Worm (Caenorhabditis elegans) whole organism, young adult: ENCODE data around the gene cpr-2.

Experiments
- B0261.1 ChIP-seq: sonication (generic microtip); optimal IDR thresholded peaks from 2 replicates; lab custom pipeline; 2016; ENCODE audit warnings: mild to moderate bottlenecking, missing genetic modification characterization, moderate library complexity, missing compliant biosample characterization
- B0336.3 ChIP-seq: fragments of 200-800 bp; sonication (Bioruptor generic); IDR thresholded peaks from 2 replicates; pipeline ENCODE4 v1.3.6; 2022; ENCODE audit warnings: missing genetic modification characterization, missing compliant biosample characterization
- C06A6.2 ChIP-seq: fragments of 200-800 bp; sonication (Bioruptor generic); conservative IDR thresholded peaks from 2 replicates; pipeline ENCODE4 v1.3.6; 2022; ENCODE audit warnings: missing genetic modification characterization, missing compliant biosample characterization
- C17E4.6 ChIP-seq: fragments of 200-800 bp; sonication (Bioruptor generic); IDR thresholded peaks from 2 replicates; pipeline ENCODE4 v1.3.6; 2022; ENCODE audit warnings: missing genetic modification reagents, missing genetic modification characterization, missing compliant biosample characterization
- F23B12.7 ChIP-seq: sonication (generic microtip); optimal IDR thresholded peaks from 2 replicates; lab custom pipeline; 2017; ENCODE audit warnings: missing genetic modification characterization, mild to moderate bottlenecking, missing compliant biosample characterization, antibody characterized with exemption, moderate library complexity; ENCODE audit not compliant: insufficient read depth
- F39B2.1 ChIP-seq: fragments of 200-800 bp; sonication (Bioruptor generic); IDR thresholded peaks from 2 replicates; pipeline ENCODE4 v1.3.6; 2022; ENCODE audit warnings: missing genetic modification reagents, missing genetic modification characterization, missing compliant biosample characterization
- K11D2.4 ChIP-seq: fragments of 200-800 bp; sonication (Bioruptor generic); IDR thresholded peaks from 2 replicates; pipeline ENCODE4 v1.3.6; 2022; ENCODE audit warnings: missing genetic modification reagents, missing genetic modification characterization, missing compliant biosample characterization
- K12H6.12 ChIP-seq: fragments of 200-800 bp; sonication (Bioruptor generic); optimal IDR thresholded peaks from 2 replicates; lab custom pipeline; 2018; ENCODE audit warnings: mild to moderate bottlenecking, missing genetic modification characterization, missing compliant biosample characterization
- Y53G8AR.9 ChIP-seq: fragments of 200-800 bp; sonication (Bioruptor generic); conservative IDR thresholded peaks from 2 replicates; pipeline ENCODE4 v1.3.6; 2022; ENCODE audit warnings: missing genetic modification reagents, missing genetic modification characterization, missing compliant biosample characterization
- ZK185.1 ChIP-seq: sonication (generic microtip); optimal IDR thresholded peaks from 2 replicates; lab custom pipeline; 2016; ENCODE audit warnings: mild to moderate bottlenecking, missing genetic modification characterization, missing compliant biosample characterization; ENCODE audit not compliant: poor library complexity, severe bottlenecking
- aptf-3 ChIP-seq: fragments of 200-800 bp; sonication (Bioruptor generic); IDR thresholded peaks from 2 replicates; pipeline ENCODE4 v1.3.6; 2022; ENCODE audit warnings: missing genetic modification characterization, missing compliant biosample characterization
- bed-1 ChIP-seq: fragments of 200-800 bp; sonication (Bioruptor generic); IDR thresholded peaks from 2 replicates; pipeline ENCODE4 v1.3.6; 2022; ENCODE audit warnings: missing genetic modification reagents, missing genetic modification characterization, missing compliant biosample characterization
- ccch-3 ChIP-seq: fragments of 200-800 bp; sonication (Bioruptor generic); optimal IDR thresholded peaks from 2 replicates; lab custom pipeline; 2018; ENCODE audit warnings: mild to moderate bottlenecking, missing genetic modification characterization, missing compliant biosample characterization
- ceh-27 ChIP-seq: fragments of 200-800 bp; sonication (Bioruptor generic); optimal IDR thresholded peaks from 2 replicates; lab custom pipeline; 2018; ENCODE audit warnings: mild to moderate bottlenecking, missing genetic modification characterization, moderate library complexity, missing compliant biosample characterization
- ceh-91 ChIP-seq: fragments of 200-800 bp; sonication (Bioruptor generic); IDR thresholded peaks from 2 replicates; pipeline ENCODE4 v1.3.6; 2022; ENCODE audit warnings: missing genetic modification reagents, missing genetic modification characterization, missing compliant biosample characterization
- dpff-1 ChIP-seq: sonication (generic microtip); optimal IDR thresholded peaks from 2 replicates; lab custom pipeline; 2017; ENCODE audit warnings: mild to moderate bottlenecking, missing genetic modification characterization, missing compliant biosample characterization
- egrh-3 ChIP-seq: fragments of 200-800 bp; sonication (Bioruptor generic); IDR thresholded peaks from 2 replicates; pipeline ENCODE4 v1.3.6; 2022; ENCODE audit warnings: missing genetic modification reagents, missing genetic modification characterization, missing compliant biosample characterization
- gei-17 ChIP-seq: fragments of 200-800 bp; sonication (Bioruptor generic); optimal IDR thresholded peaks from 2 replicates; lab custom pipeline; 2018; ENCODE audit warnings: mild to moderate bottlenecking, missing genetic modification characterization, missing compliant biosample characterization
- hlh-12 ChIP-seq: sonication (generic microtip); optimal IDR thresholded peaks from 2 replicates; lab custom pipeline; 2016; ENCODE audit warnings: missing genetic modification characterization, missing compliant biosample characterization
- let-607 ChIP-seq, 2 experiments: fragments of 200-800 bp in 1 of 2; sonication (Bioruptor generic) in 1 of 2; sonication (generic microtip) in 1 of 2; optimal IDR thresholded peaks; 2 replicates each; lab custom pipeline; 2016 to 2018; ENCODE audit warnings: mild to moderate bottlenecking in 2 of 2, missing compliant biosample characterization in 2 of 2, missing genetic modification characterization in 2 of 2, moderate library complexity in 2 of 2, missing genotype in 1 of 2
- lin-35 ChIP-seq, 3 experiments: fragments of 150-350 bp in 2 of 3; sonication (generic microtip) in 1 of 3; optimal IDR thresholded peaks; 2 replicates each; lab custom pipeline; 2014 to 2018; ENCODE audit warnings: missing biosample characterization in 3 of 3, missing genetic modification characterization in 3 of 3, missing genetic modification reagents in 3 of 3
- lin-40 ChIP-seq: sonication (generic microtip); optimal IDR thresholded peaks from 2 replicates; lab custom pipeline; 2016; ENCODE audit warnings: missing genetic modification characterization, mild to moderate bottlenecking, missing compliant biosample characterization, missing genotype, missing genetic modification reagents
- lin-54 ChIP-seq: fragments of 200-800 bp; sonication (Bioruptor generic); optimal IDR thresholded peaks from 2 replicates; lab custom pipeline; 2018; ENCODE audit warnings: mild to moderate bottlenecking, missing genetic modification characterization, missing compliant biosample characterization
- mes-4 ChIP-seq: sonication (generic microtip); optimal IDR thresholded peaks from 2 replicates; lab custom pipeline; 2016; ENCODE audit warnings: missing genotype, missing genetic modification characterization, missing compliant biosample characterization
- nfyb-1 ChIP-seq: fragments of 200-800 bp; sonication (Bioruptor generic); IDR thresholded peaks from 2 replicates; pipeline ENCODE4 v1.3.6; 2022; ENCODE audit warnings: missing genetic modification reagents, missing genetic modification characterization, missing compliant biosample characterization
- nhr-179 ChIP-seq: sonication (generic microtip); optimal IDR thresholded peaks from 2 replicates; lab custom pipeline; 2016; ENCODE audit warnings: mild to moderate bottlenecking, missing genetic modification characterization, missing compliant biosample characterization
- nhr-80 ChIP-seq: sonication (generic microtip); optimal IDR thresholded peaks from 2 replicates; lab custom pipeline; 2016; ENCODE audit warnings: missing genetic modification characterization, missing compliant biosample characterization
- rcor-1 ChIP-seq: fragments of 200-800 bp; sonication (Bioruptor generic); IDR thresholded peaks from 2 replicates; pipeline ENCODE4 v1.3.6; 2022; ENCODE audit warnings: missing genetic modification reagents, missing genetic modification characterization, missing compliant biosample characterization
- rec-8 ChIP-seq, 2 experiments: sonication (generic microtip); optimal IDR thresholded peaks; 2 replicates each; lab custom pipeline; 2016; ENCODE audit warnings: mild to moderate bottlenecking in 2 of 2, missing genetic modification characterization in 2 of 2, missing genetic modification reagents in 2 of 2, missing genotype in 2 of 2, missing biosample characterization in 1 of 2, missing compliant biosample characterization in 1 of 2, moderate library complexity in 1 of 2
- sea-2 ChIP-seq: fragments of 200-800 bp; sonication (Bioruptor generic); IDR thresholded peaks from 2 replicates; pipeline ENCODE4 v1.3.6; 2022; ENCODE audit warnings: missing genetic modification characterization, missing compliant biosample characterization
- snpc-3.4 ChIP-seq: sonication (generic microtip); optimal IDR thresholded peaks from 2 replicates; lab custom pipeline; 2017; ENCODE audit warnings: missing genetic modification characterization, mild to moderate bottlenecking, missing compliant biosample characterization, antibody characterized with exemption, moderate library complexity, missing genotype, missing genetic modification reagents
- tbx-9 ChIP-seq: sonication (generic microtip); optimal IDR thresholded peaks from 2 replicates; lab custom pipeline; 2016; ENCODE audit warnings: borderline replicate concordance, missing genetic modification characterization, inconsistent platforms, missing compliant biosample characterization
- xnd-1 ChIP-seq: sonication (generic microtip); optimal IDR thresholded peaks from 2 replicates; lab custom pipeline; 2016; ENCODE audit warnings: missing genotype, missing genetic modification reagents, missing genetic modification characterization, missing compliant biosample characterization
- zfh-2 ChIP-seq: fragments of 200-800 bp; sonication (Bioruptor generic); conservative IDR thresholded peaks from 2 replicates; pipeline ENCODE4 v1.3.6; 2022; ENCODE audit warnings: missing genetic modification reagents, missing genetic modification characterization, missing compliant biosample characterization
- zim-3 ChIP-seq: sonication (generic microtip); optimal IDR thresholded peaks from 2 replicates; lab custom pipeline; 2017; ENCODE audit warnings: mild to moderate bottlenecking, missing genetic modification characterization, moderate library complexity, missing compliant biosample characterization
- ztf-18 ChIP-seq: sonication (generic microtip); optimal IDR thresholded peaks from 2 replicates; lab custom pipeline; 2016; ENCODE audit warnings: missing genotype, mild to moderate bottlenecking, missing genetic modification characterization, missing compliant biosample characterization
- ztf-25 ChIP-seq: fragments of 200-800 bp; sonication (Bioruptor generic); IDR thresholded peaks from 2 replicates; pipeline ENCODE4 v1.3.6; 2022; ENCODE audit warnings: missing genetic modification reagents, missing genetic modification characterization, missing compliant biosample characterization
- ztf-26 ChIP-seq: sonication (generic microtip); optimal IDR thresholded peaks from 2 replicates; lab custom pipeline; 2017; ENCODE audit warnings: missing genetic modification characterization, missing compliant biosample characterization

cpr-2 gene

DNA sequence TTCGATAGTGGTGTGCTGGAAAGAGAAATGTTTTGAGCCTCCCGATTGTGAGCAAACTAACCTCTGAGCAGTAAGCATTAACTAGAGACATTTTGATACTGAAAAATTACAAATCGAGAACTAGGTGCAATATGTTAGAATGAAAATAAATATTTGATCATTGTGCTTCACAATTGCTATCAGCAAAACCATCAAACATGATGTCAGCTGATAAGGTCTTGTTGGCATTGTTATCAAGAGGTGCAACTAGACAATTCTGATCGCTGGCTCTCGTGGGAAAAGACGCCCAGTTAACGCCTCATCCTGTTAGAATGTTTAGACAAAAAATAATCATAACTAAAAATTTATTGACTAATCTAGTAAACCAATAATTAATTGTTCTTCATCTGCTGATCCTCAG, 39.5 kb downstream of the cpr-2 start, which contains the start of gene comt-2:
TSS of gene comt-2 (minus strand) at position 131 of the 400 bp plus-strand sequence.
- TF ChIP-seq egrh-3 (GFP tag; lab: Robert Waterston, UW): no peak
- no peak for TF ChIP-seq K12H6.12 (tag; lab: Kevin White, UChicago)
- TF ChIP-seq bed-1 (GFP tag; lab: Robert Waterston, UW): no peak
- no peak for TF ChIP-seq lin-35 (GFP tag; optimal IDR thresholded peaks at IDR 0.05; lab: Kevin White, UChicago)
- peak; percentile 49 for TF ChIP-seq nhr-80 (tag; lab: Kevin White, UChicago)

ce11 chrV:16488172-16488571, 45.7 kb downstream of the cpr-2 start, which contains the start of gene sqst-4:
sqst-4 (plus strand) TSS chrV:16488472.
- TF ChIP-seq gei-17: no peak
- TF ChIP-seq C06A6.2: no peak
- TF ChIP-seq K11D2.4: no peak
- TF ChIP-seq zfh-2 (GFP tag; lab: Robert Waterston, UW): no peak
- TF ChIP-seq snpc-3.4 (tag; lab: Kevin White, UChicago): no peak
- no peak for TF ChIP-seq nhr-179 (tag; lab: Kevin White, UChicago)
- no peak for TF ChIP-seq ceh-91 (GFP tag; lab: Robert Waterston, UW)
- TF ChIP-seq ZK185.1 (tag; lab: Kevin White, UChicago): no peak
- no peak for TF ChIP-seq nhr-80 (tag; lab: Kevin White, UChicago)
- no peak for TF ChIP-seq nfyb-1 (GFP tag; lab: Robert Waterston, UW)
- no peak for TF ChIP-seq Y53G8AR.9 (GFP tag; lab: Robert Waterston, UW)
- no peak for TF ChIP-seq sea-2 (GFP tag; lab: Robert Waterston, UW)
- no peak for TF ChIP-seq hlh-12 (tag; lab: Kevin White, UChicago)
- TF ChIP-seq, all 124 proteins: peak for 0

DNA sequence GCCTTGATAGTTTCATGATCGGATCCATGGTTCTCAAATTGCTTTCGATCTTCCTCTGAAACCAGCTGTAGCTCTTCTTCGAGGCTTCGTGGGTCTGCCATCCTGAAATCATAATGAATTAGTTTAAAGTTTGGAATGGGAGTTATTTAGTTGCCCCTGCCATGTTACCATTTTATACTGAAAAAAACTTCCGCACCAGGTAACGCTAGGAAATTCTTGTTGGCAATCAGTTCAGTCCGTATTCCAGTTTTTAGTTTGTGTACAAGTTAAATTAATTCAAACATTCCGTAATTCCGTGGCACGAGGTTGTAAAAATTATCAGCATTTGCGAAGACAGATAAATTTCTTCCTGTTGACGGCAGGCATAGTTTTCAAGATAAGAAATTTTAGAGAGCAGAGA, 46.4 kb downstream of the cpr-2 start, which contains the start of gene Y32B12A.5:
TSS of gene Y32B12A.5 (minus strand) at position 101 of the 400 bp plus-strand sequence.
- TF ChIP-seq let-607 (tag; optimal IDR thresholded peaks at IDR 0.05; lab: Kevin White, UChicago) (no peak), lin-40 (tag; lab: Kevin White, UChicago) (no peak), tbx-9 (no peak), F39B2.1 (no peak), ztf-18 (tag; lab: Kevin White, UChicago) (no peak), bed-1 (GFP tag; lab: Robert Waterston, UW) (no peak), mes-4 (no peak), dpff-1 (tag; lab: Kevin White, UChicago) (no peak), nfyb-1 (GFP tag; lab: Robert Waterston, UW) (no peak), aptf-3 (GFP tag; lab: Robert Waterston, UW) (no peak)

DNA sequence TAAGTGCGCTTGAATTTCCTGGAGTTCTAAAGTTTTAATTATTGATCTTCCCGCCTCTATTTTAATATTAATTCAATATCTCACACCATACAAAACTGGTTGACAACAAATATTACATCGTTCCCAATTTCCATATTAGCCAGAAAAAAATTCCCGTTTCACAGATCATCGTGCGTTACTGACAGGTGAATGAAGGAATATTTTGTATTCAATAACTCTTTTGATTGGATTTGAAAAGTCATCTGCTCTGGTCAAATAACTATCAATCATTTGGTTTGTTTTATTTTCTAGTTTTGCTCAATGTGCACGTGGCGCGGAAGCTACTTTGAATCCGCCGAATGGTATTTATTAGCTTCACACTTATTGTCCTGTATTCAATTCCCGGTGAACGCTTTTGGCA, 50.2 kb downstream of the cpr-2 start, which contains the start of gene srh-139:
TSS of gene srh-139 (plus strand) at position 301 of the 400 bp plus-strand sequence.
- TF ChIP-seq rec-8 (tag; optimal IDR thresholded peaks at IDR 0.05; lab: Kevin White, UChicago): no peak
- no peak for TF ChIP-seq ztf-25
- TF ChIP-seq F23B12.7: no peak
- no peak for TF ChIP-seq B0261.1 (tag; lab: Kevin White, UChicago)
- TF ChIP-seq zim-3 (tag; lab: Kevin White, UChicago): no peak
- TF ChIP-seq B0336.3 (GFP tag; lab: Robert Waterston, UW): no peak
- TF ChIP-seq C17E4.6 (GFP tag; lab: Robert Waterston, UW): no peak
- no peak for TF ChIP-seq xnd-1
- no peak for TF ChIP-seq lin-54 (GFP tag; lab: Kevin White, UChicago)
- TF ChIP-seq rcor-1 (GFP tag; lab: Robert Waterston, UW): no peak
- no peak for TF ChIP-seq ztf-26 (tag; lab: Kevin White, UChicago)
- TF ChIP-seq ccch-3 (GFP tag; lab: Kevin White, UChicago): no peak
- no peak for TF ChIP-seq ceh-27 (GFP tag; lab: Kevin White, UChicago)
